Worm (Caenorhabditis elegans) whole organism, L2 larva: Measurements from ENCODE around the gene srh-75.

Experiments used
- C34F6.9 ChIP-seq: fragments of 150-350 bp; optimal IDR thresholded peaks from 2 replicates; lab custom pipeline; 2014; ENCODE audit warnings: missing biosample characterization, missing genetic modification characterization
- F13H6.1 ChIP-seq: sonication (generic microtip); optimal IDR thresholded peaks from 2 replicates; lab custom pipeline; 2016; ENCODE audit warnings: missing genetic modification characterization, missing compliant biosample characterization
- Y55F3AM.14 ChIP-seq: fragments of 200-800 bp; sonication (Bioruptor generic); optimal IDR thresholded peaks from 2 replicates; lab custom pipeline; 2018; ENCODE audit warnings: mild to moderate bottlenecking, missing genetic modification characterization, missing compliant biosample characterization
- ZK546.5 ChIP-seq: sonication (generic microtip); optimal IDR thresholded peaks from 2 replicates; lab custom pipeline; 2017; ENCODE audit warnings: missing biosample characterization, missing genetic modification characterization
- alr-1 ChIP-seq: fragments of 150-350 bp; optimal IDR thresholded peaks from 2 replicates; lab custom pipeline; 2014; ENCODE audit warnings: missing biosample characterization, missing genetic modification characterization
- aly-2 ChIP-seq: fragments of 150-350 bp; optimal IDR thresholded peaks from 2 replicates; lab custom pipeline; 2014; ENCODE audit warnings: missing biosample characterization, missing genetic modification characterization
- ama-1 ChIP-seq: fragments of 150-350 bp; optimal IDR thresholded peaks from 2 replicates; lab custom pipeline; 2018; ENCODE audit warnings: inconsistent platforms
- blmp-1 ChIP-seq: sonication (generic microtip); optimal IDR thresholded peaks from 2 replicates; lab custom pipeline; 2017; ENCODE audit warnings: missing genetic modification characterization, mild to moderate bottlenecking, missing compliant biosample characterization, antibody characterized with exemption, moderate library complexity; ENCODE audit not compliant: insufficient read depth
- ceh-16 ChIP-seq: fragments of 150-350 bp; optimal IDR thresholded peaks from 2 replicates; lab custom pipeline; 2014; ENCODE audit warnings: missing biosample characterization, missing genetic modification characterization
- ceh-82 ChIP-seq: fragments of 150-350 bp; optimal IDR thresholded peaks from 2 replicates; lab custom pipeline; 2014; ENCODE audit warnings: missing biosample characterization, missing genetic modification characterization
- crh-2 ChIP-seq: sonication (generic microtip); optimal IDR thresholded peaks from 2 replicates; lab custom pipeline; 2017; ENCODE audit warnings: missing biosample characterization, missing genetic modification characterization
- dmd-4 ChIP-seq: sonication (generic microtip); optimal IDR thresholded peaks from 2 replicates; lab custom pipeline; 2017; ENCODE audit warnings: missing biosample characterization, missing genetic modification characterization
- egl-27 ChIP-seq: sonication (generic microtip); optimal IDR thresholded peaks from 3 replicates; lab custom pipeline; 2017; ENCODE audit warnings: missing biosample characterization, missing genetic modification reagents, missing genetic modification characterization
- fos-1 ChIP-seq: fragments of 150-350 bp; optimal IDR thresholded peaks from 2 replicates; lab custom pipeline; 2014; ENCODE audit warnings: missing biosample characterization, missing genetic modification characterization
- gmeb-1 ChIP-seq: fragments of 150-350 bp; optimal IDR thresholded peaks from 2 replicates; lab custom pipeline; 2014; ENCODE audit warnings: missing biosample characterization, missing genetic modification characterization
- lin-11 ChIP-seq: fragments of 150-350 bp; sonication (generic microtip); optimal IDR thresholded peaks from 2 replicates; lab custom pipeline; 2014; ENCODE audit warnings: missing biosample characterization, missing genetic modification characterization, inconsistent platforms, mixed read lengths
- lin-39 ChIP-seq: fragments of 150-350 bp; optimal IDR thresholded peaks from 2 replicates; lab custom pipeline; 2014; ENCODE audit warnings: missing biosample characterization, missing genetic modification reagents, missing genetic modification characterization
- lsy-2 ChIP-seq, 2 experiments: fragments of 150-350 bp in 1 of 2; sonication (generic microtip) in 1 of 2; optimal IDR thresholded peaks; 2 replicates each; lab custom pipeline; 2014 to 2017; ENCODE audit warnings: missing biosample characterization in 2 of 2, missing genetic modification characterization in 2 of 2
- mab-5 ChIP-seq: fragments of 150-350 bp; optimal IDR thresholded peaks from 2 replicates; lab custom pipeline; 2014; ENCODE audit warnings: missing biosample characterization, missing genetic modification characterization
- mbf-1 ChIP-seq: sonication (generic microtip); optimal IDR thresholded peaks from 2 replicates; lab custom pipeline; 2017; ENCODE audit warnings: missing biosample characterization, missing genetic modification characterization
- mdl-1 ChIP-seq, 2 experiments: fragments of 150-350 bp in 1 of 2; sonication (generic microtip) in 1 of 2; optimal IDR thresholded peaks; 2 replicates each; lab custom pipeline; 2017; ENCODE audit warnings: missing biosample characterization in 2 of 2, missing genetic modification characterization in 2 of 2
- nhr-11 ChIP-seq: fragments of 150-350 bp; optimal IDR thresholded peaks from 2 replicates; lab custom pipeline; 2014; ENCODE audit warnings: missing biosample characterization, missing genetic modification characterization
- nhr-12 ChIP-seq: fragments of 150-350 bp; optimal IDR thresholded peaks from 2 replicates; lab custom pipeline; 2014; ENCODE audit warnings: missing biosample characterization, missing genetic modification characterization
- nhr-129 ChIP-seq: fragments of 150-350 bp; optimal IDR thresholded peaks from 2 replicates; lab custom pipeline; 2014; ENCODE audit warnings: missing biosample characterization, missing genetic modification characterization
- nhr-21 ChIP-seq: fragments of 150-350 bp; optimal IDR thresholded peaks from 2 replicates; lab custom pipeline; 2014; ENCODE audit warnings: missing biosample characterization, missing genetic modification characterization
- nhr-23 ChIP-seq: fragments of 150-350 bp; optimal IDR thresholded peaks from 2 replicates; lab custom pipeline; 2014; ENCODE audit warnings: missing biosample characterization, missing genetic modification reagents, missing genetic modification characterization
- nhr-237 ChIP-seq: fragments of 150-350 bp; optimal IDR thresholded peaks from 2 replicates; lab custom pipeline; 2014; ENCODE audit warnings: missing biosample characterization, missing genetic modification characterization
- nhr-25 ChIP-seq: fragments of 150-350 bp; sonication (generic microtip); optimal IDR thresholded peaks from 3 replicates; lab custom pipeline; 2014; ENCODE audit warnings: missing biosample characterization, missing genetic modification characterization
- nhr-6 ChIP-seq: fragments of 150-350 bp; optimal IDR thresholded peaks from 2 replicates; lab custom pipeline; 2014; ENCODE audit warnings: missing biosample characterization, missing genetic modification characterization
- nhr-77 ChIP-seq: fragments of 150-350 bp; optimal IDR thresholded peaks from 2 replicates; lab custom pipeline; 2014; ENCODE audit warnings: missing biosample characterization, missing genetic modification characterization
- peb-1 ChIP-seq: fragments of 150-350 bp; optimal IDR thresholded peaks from 2 replicates; lab custom pipeline; 2014; ENCODE audit warnings: missing biosample characterization, missing genetic modification characterization
- sem-4 ChIP-seq: fragments of 150-350 bp; optimal IDR thresholded peaks from 2 replicates; lab custom pipeline; 2014; ENCODE audit warnings: missing biosample characterization, missing genetic modification reagents, missing genetic modification characterization
- skn-1 ChIP-seq: sonication (generic microtip); optimal IDR thresholded peaks from 2 replicates; lab custom pipeline; 2017; ENCODE audit warnings: missing biosample characterization, missing genetic modification characterization
- sma-3 ChIP-seq: sonication (generic microtip); optimal IDR thresholded peaks from 2 replicates; lab custom pipeline; 2016; ENCODE audit warnings: missing genetic modification reagents, missing genetic modification characterization, missing compliant biosample characterization
- sma-9 ChIP-seq, 2 experiments: fragments of 150-350 bp in 1 of 2; sonication (generic microtip) in 1 of 2; optimal IDR thresholded peaks; 2 replicates each; lab custom pipeline; 2014 to 2016; ENCODE audit warnings: missing genetic modification characterization in 2 of 2, mild to moderate bottlenecking in 1 of 2, missing biosample characterization in 1 of 2, missing compliant biosample characterization in 1 of 2, missing genetic modification reagents in 1 of 2, moderate library complexity in 1 of 2
- snpc-4 ChIP-seq: fragments of 150-350 bp; optimal IDR thresholded peaks from 2 replicates; lab custom pipeline; 2014; ENCODE audit warnings: missing biosample characterization, missing genetic modification characterization
- unc-39 ChIP-seq: fragments of 150-350 bp; optimal IDR thresholded peaks from 2 replicates; lab custom pipeline; 2014; ENCODE audit warnings: missing biosample characterization, missing genetic modification characterization
- unc-55 ChIP-seq: fragments of 150-350 bp; sonication (generic microtip); optimal IDR thresholded peaks from 3 replicates; lab custom pipeline; 2014; ENCODE audit warnings: missing biosample characterization, missing genetic modification reagents, missing genetic modification characterization
- unc-62 ChIP-seq: fragments of 150-350 bp; optimal IDR thresholded peaks from 2 replicates; lab custom pipeline; 2014; ENCODE audit warnings: missing biosample characterization, missing genetic modification reagents, missing genetic modification characterization
- zag-1 ChIP-seq: fragments of 150-350 bp; optimal IDR thresholded peaks from 2 replicates; lab custom pipeline; 2014; ENCODE audit warnings: missing biosample characterization, missing genetic modification characterization
- ztf-1 ChIP-seq: fragments of 200-800 bp; sonication (Bioruptor generic); conservative IDR thresholded peaks from 2 replicates; pipeline ENCODE4 v1.3.6; 2022; ENCODE audit warnings: missing genetic modification characterization, missing compliant biosample characterization
- ztf-11 ChIP-seq: sonication (generic microtip); optimal IDR thresholded peaks from 2 replicates; lab custom pipeline; 2017; ENCODE audit warnings: missing biosample characterization, missing genetic modification characterization
- ztf-4 ChIP-seq: fragments of 150-350 bp; optimal IDR thresholded peaks from 2 replicates; lab custom pipeline; 2014; ENCODE audit warnings: missing biosample characterization, missing genetic modification characterization

Gene srh-75

DNA sequence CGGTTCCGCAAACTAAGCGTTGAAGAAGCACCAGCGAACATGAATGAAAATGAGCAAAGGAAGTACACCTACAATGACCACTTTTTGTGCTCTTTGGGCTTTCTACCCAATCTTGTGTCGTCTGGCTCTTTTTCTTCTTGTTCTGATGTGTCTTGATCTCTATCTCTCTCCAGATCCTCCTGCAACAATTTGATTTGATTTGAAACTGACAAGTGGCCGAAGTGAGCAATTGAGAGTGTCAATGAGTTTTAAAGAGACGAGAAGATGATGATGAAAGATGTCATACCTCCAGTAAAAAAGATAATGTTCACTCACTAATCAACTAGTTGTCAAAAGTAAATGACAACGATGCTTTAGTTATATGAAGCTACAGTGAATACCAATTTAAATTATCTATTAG is 22.2 kb downstream of the srh-75 start, which contains the start of gene pptr-2:
TSS of gene pptr-2 (minus strand) at position 184 of the 400 bp plus-strand sequence.
- TF ChIP-seq unc-55 (GFP tag; lab: Kevin White, UChicago) (no peak), C34F6.9 (tag; lab: Kevin White, UChicago) (peak; percentile 16), sem-4 (tag; lab: Kevin White, UChicago) (peak; percentile 22), peb-1 (no peak), sma-9 (GFP tag; optimal IDR thresholded peaks at IDR 0.05; lab: Kevin White, UChicago) (peak; percentile 14), sma-9 (tag; optimal IDR thresholded peaks at IDR 0.05; lab: Kevin White, UChicago) (no peak), nhr-129 (tag; lab: Kevin White, UChicago) (peak; percentile 59), sma-3 (GFP tag; lab: Kevin White, UChicago) (no peak), F13H6.1 (tag; lab: Kevin White, UChicago) (peak; percentile 41)

DNA sequence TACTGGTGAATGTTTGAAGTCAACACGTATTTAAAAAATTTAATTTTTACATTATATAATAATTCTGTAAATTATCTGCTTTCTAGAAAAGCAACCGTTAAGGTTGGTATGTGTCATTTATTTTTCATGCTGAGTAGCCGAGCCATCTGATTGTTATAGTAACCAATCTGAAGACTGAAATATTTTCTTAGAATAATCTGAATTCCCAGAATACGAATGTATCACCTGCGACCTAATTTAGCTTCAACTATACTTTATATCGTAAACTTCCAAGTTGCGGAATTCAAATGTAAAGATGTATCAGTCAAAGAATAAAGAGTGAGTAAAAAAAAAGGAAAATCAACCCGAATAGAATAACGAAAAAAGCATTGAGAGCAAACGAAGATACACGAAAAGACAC is 23.7 kb downstream of the srh-75 start:
- TF ChIP-seq unc-39 (tag; lab: Kevin White, UChicago), result no peak
- TF ChIP-seq unc-62 (GFP tag; lab: Kevin White, UChicago), result no peak
- no peak for TF ChIP-seq unc-55 (GFP tag; lab: Kevin White, UChicago)
- TF ChIP-seq nhr-21 (tag; lab: Kevin White, UChicago), result no peak
- no peak for TF ChIP-seq nhr-12 (tag; lab: Kevin White, UChicago)
- no peak for TF ChIP-seq sem-4 (tag; lab: Kevin White, UChicago)
- TF ChIP-seq nhr-11 (tag; lab: Kevin White, UChicago), result no peak
- TF ChIP-seq blmp-1 (tag; lab: Kevin White, UChicago), result no peak
- no peak for TF ChIP-seq nhr-237 (tag; lab: Kevin White, UChicago)
- TF ChIP-seq C34F6.9 (tag; lab: Kevin White, UChicago), result no peak
- no peak for TF ChIP-seq lin-39 (tag; lab: Kevin White, UChicago)
- no peak for TF ChIP-seq fos-1 (tag; lab: Kevin White, UChicago)
- no peak for TF ChIP-seq nhr-23 (tag; lab: Kevin White, UChicago)
- TF ChIP-seq Y55F3AM.14 (GFP tag; lab: Kevin White, UChicago), result no peak
- TF ChIP-seq skn-1 (tag; lab: Kevin White, UChicago), result no peak
- no peak for TF ChIP-seq ztf-4 (tag; lab: Kevin White, UChicago)
- no peak for TF ChIP-seq dmd-4 (tag; lab: Kevin White, UChicago)
- no peak for TF ChIP-seq egl-27 (tag; lab: Kevin White, UChicago)

DNA sequence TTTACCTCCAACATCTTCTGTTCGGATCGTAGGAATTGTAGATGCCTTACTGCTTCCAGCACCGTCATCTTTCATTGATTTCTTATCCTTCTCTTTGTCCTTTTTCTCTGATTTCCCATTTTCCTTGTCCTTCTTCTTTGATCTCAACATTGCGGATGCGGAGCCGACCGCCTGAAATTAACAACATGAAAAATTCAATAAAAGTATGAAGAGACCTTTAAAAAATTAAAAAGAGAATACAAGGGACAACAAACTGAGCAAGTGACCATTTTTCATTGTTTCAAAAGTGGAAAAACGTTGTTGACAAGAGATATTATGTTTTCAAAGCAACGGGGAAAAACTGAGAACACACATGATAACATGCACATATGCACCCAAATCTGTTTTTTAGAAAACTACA is 26.3 kb downstream of the srh-75 start:
- TF ChIP-seq nhr-21 (tag; lab: Kevin White, UChicago), result no peak
- no peak for TF ChIP-seq lin-39 (tag; lab: Kevin White, UChicago)
- TF ChIP-seq mdl-1 (tag; optimal IDR thresholded peaks at IDR 0.05; lab: Kevin White, UChicago), result no peak
- TF ChIP-seq ztf-4 (tag; lab: Kevin White, UChicago), result no peak
- TF ChIP-seq unc-39 (tag; lab: Kevin White, UChicago), result no peak
- TF ChIP-seq snpc-4 (tag; lab: Kevin White, UChicago), result no peak
- no peak for TF ChIP-seq gmeb-1 (tag; lab: Kevin White, UChicago)
- no peak for TF ChIP-seq aly-2 (tag; lab: Kevin White, UChicago)
- TF ChIP-seq nhr-25, result no peak
- no peak for TF ChIP-seq crh-2
- no peak for TF ChIP-seq nhr-237 (tag; lab: Kevin White, UChicago)
- no peak for TF ChIP-seq alr-1
- no peak for TF ChIP-seq peb-1
- TF ChIP-seq dmd-4 (tag; lab: Kevin White, UChicago), result no peak
- TF ChIP-seq ztf-1 (GFP tag; lab: Robert Waterston, UW), result no peak

DNA sequence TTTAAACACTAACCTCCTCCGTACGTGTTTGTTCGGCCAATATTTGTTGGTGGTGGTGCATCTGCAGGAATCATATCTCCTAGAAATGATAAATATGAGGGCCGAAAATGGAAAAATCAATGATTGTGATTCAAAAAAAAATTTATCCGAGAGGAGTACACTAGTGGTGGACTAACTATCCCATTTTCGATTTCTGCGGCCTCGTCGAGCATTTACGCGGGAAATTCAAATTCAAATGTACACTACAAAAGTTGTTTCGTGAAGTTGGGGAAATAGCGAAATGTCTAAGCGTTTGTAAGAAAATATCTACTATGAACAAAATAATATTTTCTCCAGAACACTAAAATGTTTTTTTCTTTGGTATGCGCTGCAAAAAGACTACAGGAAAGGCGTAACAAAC is 27.6 kb downstream of the srh-75 start:
- TF ChIP-seq lin-11 (no peak), gmeb-1 (tag; lab: Kevin White, UChicago) (peak; percentile 94), ama-1 (lab: Kevin White, UChicago) (no peak), nhr-77 (tag; lab: Kevin White, UChicago) (no peak), mbf-1 (tag; lab: Kevin White, UChicago) (no peak), blmp-1 (tag; lab: Kevin White, UChicago) (no peak), unc-39 (tag; lab: Kevin White, UChicago) (no peak), peb-1 (no peak), skn-1 (tag; lab: Kevin White, UChicago) (no peak), nhr-237 (tag; lab: Kevin White, UChicago) (no peak), alr-1 (no peak), unc-62 (GFP tag; lab: Kevin White, UChicago) (no peak), lsy-2 (tag; optimal IDR thresholded peaks at IDR 0.05; lab: Kevin White, UChicago) (peak in 1 of 2 experiments; percentile 70), Y55F3AM.14 (GFP tag; lab: Kevin White, UChicago) (no peak), ZK546.5 (tag; lab: Kevin White, UChicago) (no peak), mab-5 (tag; lab: Kevin White, UChicago) (no peak), sma-3 (GFP tag; lab: Kevin White, UChicago) (peak; percentile 75), nhr-12 (tag; lab: Kevin White, UChicago) (no peak), dmd-4 (tag; lab: Kevin White, UChicago) (no peak), nhr-11 (tag; lab: Kevin White, UChicago) (no peak), nhr-25 (no peak), fos-1 (tag; lab: Kevin White, UChicago) (peak; percentile 24), ztf-11 (tag; lab: Kevin White, UChicago) (no peak), F13H6.1 (tag; lab: Kevin White, UChicago) (peak; percentile 57), C34F6.9 (tag; lab: Kevin White, UChicago) (peak; percentile 43), lin-39 (tag; lab: Kevin White, UChicago) (no peak), ceh-82 (tag; lab: Kevin White, UChicago) (no peak), zag-1 (tag; lab: Kevin White, UChicago) (no peak), nhr-6 (peak; percentile 17), ztf-4 (tag; lab: Kevin White, UChicago) (no peak), ceh-16 (tag; lab: Kevin White, UChicago) (no peak), egl-27 (tag; lab: Kevin White, UChicago) (no peak)
